Worm (Caenorhabditis elegans) whole organism, young adult: Measurements from ENCODE around the gene F54D5.23.

Experiments used
- B0019.2 ChIP-seq: fragments of 200-800 bp; sonication (Bioruptor generic); conservative IDR thresholded peaks from 2 replicates; pipeline ENCODE4 v1.3.6; 2022; ENCODE audit warnings: missing genetic modification reagents, missing genetic modification characterization, missing compliant biosample characterization
- B0336.3 ChIP-seq: fragments of 200-800 bp; sonication (Bioruptor generic); IDR thresholded peaks from 2 replicates; pipeline ENCODE4 v1.3.6; 2022; ENCODE audit warnings: missing genetic modification characterization, missing compliant biosample characterization
- C17E4.6 ChIP-seq: fragments of 200-800 bp; sonication (Bioruptor generic); IDR thresholded peaks from 2 replicates; pipeline ENCODE4 v1.3.6; 2022; ENCODE audit warnings: missing genetic modification reagents, missing genetic modification characterization, missing compliant biosample characterization
- D2030.7 ChIP-seq: fragments of 200-800 bp; sonication (Bioruptor generic); IDR thresholded peaks from 2 replicates; pipeline ENCODE4 v1.3.6; 2022; ENCODE audit warnings: missing genetic modification reagents, missing genetic modification characterization, missing compliant biosample characterization
- F10E7.11 ChIP-seq: sonication (generic microtip); optimal IDR thresholded peaks from 2 replicates; lab custom pipeline; 2017; ENCODE audit warnings: mild to moderate bottlenecking, missing genetic modification characterization, moderate library complexity, missing compliant biosample characterization
- F33H1.4 ChIP-seq: fragments of 200-800 bp; sonication (Bioruptor generic); IDR thresholded peaks from 2 replicates; pipeline ENCODE4 v1.3.6; 2022; ENCODE audit warnings: missing genetic modification reagents, missing genetic modification characterization, missing compliant biosample characterization
- F49E8.2 ChIP-seq: sonication (generic microtip); optimal IDR thresholded peaks from 3 replicates; lab custom pipeline; 2017; ENCODE audit warnings: missing genetic modification characterization, mild to moderate bottlenecking, missing compliant biosample characterization, antibody characterized with exemption, moderate library complexity; ENCODE audit not compliant: insufficient read depth
- K11D2.4 ChIP-seq: fragments of 200-800 bp; sonication (Bioruptor generic); IDR thresholded peaks from 2 replicates; pipeline ENCODE4 v1.3.6; 2022; ENCODE audit warnings: missing genetic modification reagents, missing genetic modification characterization, missing compliant biosample characterization
- Y53G8AR.9 ChIP-seq: fragments of 200-800 bp; sonication (Bioruptor generic); conservative IDR thresholded peaks from 2 replicates; pipeline ENCODE4 v1.3.6; 2022; ENCODE audit warnings: missing genetic modification reagents, missing genetic modification characterization, missing compliant biosample characterization
- Y56A3A.18 ChIP-seq: fragments of 200-800 bp; sonication (Bioruptor generic); IDR thresholded peaks from 2 replicates; pipeline ENCODE4 v1.3.6; 2022; ENCODE audit warnings: missing genetic modification reagents, missing genetic modification characterization, missing compliant biosample characterization
- Y95B8A.8 ChIP-seq: fragments of 200-800 bp; sonication (Bioruptor generic); IDR thresholded peaks from 2 replicates; pipeline ENCODE4 v1.3.6; 2022; ENCODE audit warnings: missing genetic modification reagents, missing genetic modification characterization, missing compliant biosample characterization
- aptf-2 ChIP-seq: fragments of 200-800 bp; sonication (Bioruptor generic); conservative IDR thresholded peaks from 2 replicates; pipeline ENCODE4 v1.3.6; 2022; ENCODE audit warnings: missing genetic modification reagents, missing genetic modification characterization, missing compliant biosample characterization
- attf-5 ChIP-seq: fragments of 200-800 bp; sonication (Bioruptor generic); optimal IDR thresholded peaks from 2 replicates; lab custom pipeline; 2018; ENCODE audit warnings: mild to moderate bottlenecking, missing genetic modification characterization, missing compliant biosample characterization
- cebp-1 ChIP-seq, 2 experiments: fragments of 200-800 bp in 1 of 2; sonication (Bioruptor generic) in 1 of 2; sonication (generic microtip) in 1 of 2; IDR thresholded peaks in 1 of 2; optimal IDR thresholded peaks in 1 of 2; 2 replicates each; pipeline versions ENCODE4 v1.3.6 to Lab custom; 2017 to 2022; ENCODE audit warnings: missing compliant biosample characterization in 2 of 2, missing genetic modification characterization in 2 of 2, mild to moderate bottlenecking in 1 of 2, missing genetic modification reagents in 1 of 2, moderate library complexity in 1 of 2
- die-1 ChIP-seq: sonication (generic microtip); optimal IDR thresholded peaks from 2 replicates; lab custom pipeline; 2016; ENCODE audit warnings: missing genotype, mild to moderate bottlenecking, missing genetic modification characterization, missing compliant biosample characterization
- dpl-1 ChIP-seq: fragments of 150-350 bp; optimal IDR thresholded peaks from 2 replicates; lab custom pipeline; 2014; ENCODE audit warnings: missing biosample characterization, missing genetic modification reagents, missing genetic modification characterization
- egl-44 ChIP-seq: fragments of 200-800 bp; sonication (Bioruptor generic); IDR thresholded peaks from 2 replicates; pipeline ENCODE4 v1.3.6; 2022; ENCODE audit warnings: missing genetic modification reagents, missing genetic modification characterization, missing compliant biosample characterization
- egrh-3 ChIP-seq: fragments of 200-800 bp; sonication (Bioruptor generic); IDR thresholded peaks from 2 replicates; pipeline ENCODE4 v1.3.6; 2022; ENCODE audit warnings: missing genetic modification reagents, missing genetic modification characterization, missing compliant biosample characterization
- him-1 ChIP-seq: sonication (generic microtip); optimal IDR thresholded peaks from 2 replicates; lab custom pipeline; 2016; ENCODE audit warnings: missing genotype, missing genetic modification reagents, missing genetic modification characterization, missing compliant biosample characterization
- hlh-26 ChIP-seq: fragments of 200-800 bp; sonication (Bioruptor generic); conservative IDR thresholded peaks from 2 replicates; pipeline ENCODE4 v1.3.6; 2022; ENCODE audit warnings: missing genetic modification reagents, missing genetic modification characterization, missing compliant biosample characterization
- hrde-1 ChIP-seq: sonication (generic microtip); optimal IDR thresholded peaks from 2 replicates; lab custom pipeline; 2016; ENCODE audit warnings: missing genetic modification characterization, mild to moderate bottlenecking, missing compliant biosample characterization, moderate library complexity, missing genotype, missing genetic modification reagents, borderline replicate concordance
- lag-1 ChIP-seq: fragments of 200-800 bp; sonication (Bioruptor generic); IDR thresholded peaks from 2 replicates; pipeline ENCODE4 v1.3.6; 2022; ENCODE audit warnings: missing genetic modification reagents, missing genetic modification characterization, missing compliant biosample characterization
- lin-26 ChIP-seq: fragments of 200-800 bp; sonication (Bioruptor generic); IDR thresholded peaks from 2 replicates; pipeline ENCODE4 v1.3.6; 2022; ENCODE audit warnings: missing genetic modification reagents, missing genetic modification characterization, missing compliant biosample characterization
- lin-40 ChIP-seq: sonication (generic microtip); optimal IDR thresholded peaks from 2 replicates; lab custom pipeline; 2016; ENCODE audit warnings: missing genetic modification characterization, mild to moderate bottlenecking, missing compliant biosample characterization, missing genotype, missing genetic modification reagents
- lsl-1 ChIP-seq: fragments of 200-800 bp; sonication (Bioruptor generic); optimal IDR thresholded peaks from 2 replicates; lab custom pipeline; 2018; ENCODE audit warnings: mild to moderate bottlenecking, missing genetic modification characterization, moderate library complexity, missing compliant biosample characterization
- madf-6 ChIP-seq: fragments of 200-800 bp; sonication (Bioruptor generic); IDR thresholded peaks from 2 replicates; pipeline ENCODE4 v1.3.6; 2022; ENCODE audit warnings: missing genetic modification reagents, missing genetic modification characterization, missing compliant biosample characterization
- madf-8 ChIP-seq: fragments of 200-800 bp; sonication (Bioruptor generic); conservative IDR thresholded peaks from 2 replicates; pipeline ENCODE4 v1.3.6; 2022; ENCODE audit warnings: missing genetic modification reagents, missing genetic modification characterization, missing compliant biosample characterization
- mel-28 ChIP-seq: sonication (generic microtip); optimal IDR thresholded peaks from 2 replicates; lab custom pipeline; 2016; ENCODE audit warnings: borderline replicate concordance, mild to moderate bottlenecking, missing genetic modification characterization, missing compliant biosample characterization
- mes-4 ChIP-seq: sonication (generic microtip); optimal IDR thresholded peaks from 2 replicates; lab custom pipeline; 2016; ENCODE audit warnings: missing genotype, missing genetic modification characterization, missing compliant biosample characterization
- nfya-1 ChIP-seq: sonication (generic microtip); optimal IDR thresholded peaks from 2 replicates; lab custom pipeline; 2017; ENCODE audit warnings: antibody characterized with exemption, missing compliant biosample characterization, missing genetic modification characterization, borderline replicate concordance; ENCODE audit not compliant: insufficient read depth
- nhr-27 ChIP-seq: fragments of 200-800 bp; sonication (Bioruptor generic); optimal IDR thresholded peaks from 2 replicates; lab custom pipeline; 2018; ENCODE audit warnings: mild to moderate bottlenecking, missing genetic modification characterization, moderate library complexity, missing compliant biosample characterization
- nhr-80 ChIP-seq: sonication (generic microtip); optimal IDR thresholded peaks from 2 replicates; lab custom pipeline; 2016; ENCODE audit warnings: missing genetic modification characterization, missing compliant biosample characterization
- rpc-1 ChIP-seq, 2 experiments: fragments of 150-350 bp in 1 of 2; sonication (generic microtip) in 1 of 2; optimal IDR thresholded peaks; 2 replicates each; lab custom pipeline; 2014 to 2018; ENCODE audit warnings: missing biosample characterization in 1 of 2, missing genetic modification characterization in 1 of 2, missing genetic modification reagents in 1 of 2, missing genotype in 1 of 2
- sdz-38 ChIP-seq: sonication (generic microtip); optimal IDR thresholded peaks from 2 replicates; lab custom pipeline; 2016; ENCODE audit warnings: missing genotype, missing genetic modification characterization, missing compliant biosample characterization
- sea-2 ChIP-seq: fragments of 200-800 bp; sonication (Bioruptor generic); IDR thresholded peaks from 2 replicates; pipeline ENCODE4 v1.3.6; 2022; ENCODE audit warnings: missing genetic modification characterization, missing compliant biosample characterization
- snpc-1.1 ChIP-seq: sonication (generic microtip); optimal IDR thresholded peaks from 2 replicates; lab custom pipeline; 2017; ENCODE audit warnings: missing genetic modification characterization, mild to moderate bottlenecking, missing compliant biosample characterization, antibody characterized with exemption, moderate library complexity, missing genotype, missing genetic modification reagents; ENCODE audit not compliant: insufficient read depth
- snpc-1.3 ChIP-seq: sonication (generic microtip); optimal IDR thresholded peaks from 2 replicates; lab custom pipeline; 2017; ENCODE audit warnings: missing genetic modification characterization, mild to moderate bottlenecking, missing compliant biosample characterization, antibody characterized with exemption, moderate library complexity, missing genotype, missing genetic modification reagents; ENCODE audit not compliant: insufficient read depth
- snpc-4 ChIP-seq, 5 experiments: fragments of 150-350 bp in 1 of 5; sonication (generic microtip) in 4 of 5; optimal IDR thresholded peaks; 2 replicates each; lab custom pipeline; 2014 to 2018; ENCODE audit warnings: missing genetic modification characterization in 5 of 5, missing biosample characterization in 3 of 5, antibody characterized with exemption in 2 of 5, mild to moderate bottlenecking in 2 of 5, missing compliant biosample characterization in 2 of 5, missing genotype in 2 of 5, moderate library complexity in 2 of 5, missing genetic modification reagents in 1 of 5
- tbx-9 ChIP-seq: sonication (generic microtip); optimal IDR thresholded peaks from 2 replicates; lab custom pipeline; 2016; ENCODE audit warnings: borderline replicate concordance, missing genetic modification characterization, inconsistent platforms, missing compliant biosample characterization
- tlf-1 ChIP-seq: fragments of 200-800 bp; sonication (Bioruptor generic); optimal IDR thresholded peaks from 2 replicates; lab custom pipeline; 2018; ENCODE audit warnings: mild to moderate bottlenecking, missing genetic modification characterization, missing compliant biosample characterization
- unc-62 ChIP-seq: fragments of 150-350 bp; optimal IDR thresholded peaks from 2 replicates; lab custom pipeline; 2014; ENCODE audit warnings: missing biosample characterization, missing genetic modification reagents, missing genetic modification characterization
- xnd-1 ChIP-seq: sonication (generic microtip); optimal IDR thresholded peaks from 2 replicates; lab custom pipeline; 2016; ENCODE audit warnings: missing genotype, missing genetic modification reagents, missing genetic modification characterization, missing compliant biosample characterization
- ztf-25 ChIP-seq: fragments of 200-800 bp; sonication (Bioruptor generic); IDR thresholded peaks from 2 replicates; pipeline ENCODE4 v1.3.6; 2022; ENCODE audit warnings: missing genetic modification reagents, missing genetic modification characterization, missing compliant biosample characterization
- ztf-6 ChIP-seq: fragments of 200-800 bp; sonication (Bioruptor generic); IDR thresholded peaks from 2 replicates; pipeline ENCODE4 v1.3.6; 2022; ENCODE audit warnings: missing genetic modification reagents, missing genetic modification characterization, missing compliant biosample characterization

Gene F54D5.23

ce11 chrII:11536505-11536904, 32.6 kb downstream of the F54D5.23 start:
- TF ChIP-seq madf-8 (GFP tag; lab: Robert Waterston, UW) (peak; percentile 93), B0019.2 (GFP tag; lab: Robert Waterston, UW) (no peak), sea-2 (GFP tag; lab: Robert Waterston, UW) (no peak), D2030.7 (GFP tag; lab: Robert Waterston, UW) (0 out of 2 replicates have a peak, but pooled peaks have one; percentile 28), lsl-1 (GFP tag; lab: Kevin White, UChicago) (peak; percentile 81), nhr-27 (tag; lab: Kevin White, UChicago) (no peak), snpc-1.1 (no peak), lin-40 (tag; lab: Kevin White, UChicago) (no peak), mel-28 (tag; lab: Kevin White, UChicago) (no peak), F33H1.4 (peak; percentile 31; the same call in 1 of the 2 replicates), B0336.3 (GFP tag; lab: Robert Waterston, UW) (no peak), dpl-1 (GFP tag; lab: Kevin White, UChicago) (no peak), rpc-1 (optimal IDR thresholded peaks at IDR 0.05; lab: Kevin White, UChicago) (no peak), rpc-1 (tag; optimal IDR thresholded peaks at IDR 0.05; lab: Kevin White, UChicago) (no peak), xnd-1 (peak; percentile 72), madf-6 (GFP tag; lab: Robert Waterston, UW) (peak; percentile 92), Y53G8AR.9 (GFP tag; lab: Robert Waterston, UW) (no peak), Y56A3A.18 (GFP tag; lab: Robert Waterston, UW) (no peak), die-1 (tag; lab: Kevin White, UChicago) (no peak), egl-44 (GFP tag; lab: Robert Waterston, UW) (no peak), nhr-80 (tag; lab: Kevin White, UChicago) (no peak), ztf-25 (GFP tag; lab: Robert Waterston, UW) (no peak), mes-4 (tag; lab: Kevin White, UChicago) (no peak), K11D2.4 (GFP tag; lab: Robert Waterston, UW) (no peak), tbx-9 (tag; lab: Kevin White, UChicago) (no peak), hlh-26 (no peak)
- TF ChIP-seq, all 124 proteins: peak for 6

- TF ChIP-seq lin-26 (GFP tag; lab: Robert Waterston, UW) = no peak
- TF ChIP-seq snpc-1.3 = no peak
- no peak for TF ChIP-seq tlf-1 (GFP tag; lab: Kevin White, UChicago)
- TF ChIP-seq C17E4.6 (GFP tag; lab: Robert Waterston, UW) = no peak
- no peak for TF ChIP-seq egrh-3 (GFP tag; lab: Robert Waterston, UW)
- TF ChIP-seq F49E8.2 (tag; lab: Kevin White, UChicago) = no peak
- TF ChIP-seq unc-62 (GFP tag; lab: Kevin White, UChicago) = no peak
- TF ChIP-seq sdz-38 (tag; lab: Kevin White, UChicago) = no peak
- TF ChIP-seq hrde-1 (tag; lab: Kevin White, UChicago) = no peak
- no peak for TF ChIP-seq nfya-1
- TF ChIP-seq, all 124 proteins: peak for 0
Observed at ce11 chrII:11535924-11536323, 33.2 kb downstream of the F54D5.23 start.

DNA sequence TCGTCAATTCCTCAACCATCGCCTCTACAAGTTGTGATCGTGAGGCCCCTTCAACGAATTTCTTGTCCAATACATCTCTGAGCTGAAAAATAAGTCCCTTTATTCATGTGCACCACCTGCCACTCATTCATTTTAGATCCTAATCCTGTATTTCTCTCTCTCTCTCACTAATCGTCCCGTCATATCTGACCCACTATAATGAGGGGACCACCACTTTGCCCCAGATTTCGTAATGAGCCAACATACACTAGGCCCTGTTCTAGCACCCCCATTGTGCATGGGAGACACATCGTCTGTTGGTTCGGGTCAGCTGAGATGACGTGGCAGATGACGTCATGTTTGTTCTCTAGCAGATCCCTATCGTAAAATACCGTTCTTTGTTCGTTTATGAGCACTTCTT, 33.7 kb downstream of the F54D5.23 start:
- TF ChIP-seq snpc-4 (GFP tag; optimal IDR thresholded peaks at IDR 0.05; lab: Kevin White, UChicago) (no peak), snpc-4 (tag; optimal IDR thresholded peaks at IDR 0.05; lab: Kevin White, UChicago) (no peak), aptf-2 (GFP tag; lab: Robert Waterston, UW) (0 out of 2 replicates have a peak, but pooled peaks have one; percentile 21), him-1 (tag; lab: Kevin White, UChicago) (no peak), ztf-6 (no peak), F10E7.11 (tag; lab: Kevin White, UChicago) (no peak), attf-5 (GFP tag; lab: Kevin White, UChicago) (no peak), hrde-1 (tag; lab: Kevin White, UChicago) (no peak), cebp-1 (GFP tag; IDR thresholded peaks at IDR 0.05; lab: Robert Waterston, UW) (no peak), cebp-1 (tag; optimal IDR thresholded peaks at IDR 0.05; lab: Kevin White, UChicago) (peak; percentile 40), Y95B8A.8 (no peak), lag-1 (0 out of 2 replicates have a peak, but pooled peaks have one; percentile 52)
- TF ChIP-seq, all 124 proteins: peak for 3
